Worm (Caenorhabditis elegans): Measurements from ENCODE around the gene utx-1.

Gene utx-1

ce11 chrX:8562586-8562985 is 5.6 kb downstream of the utx-1 start:
- TF ChIP-seq unc-62 (GFP tag; optimal IDR thresholded peaks at IDR 0.05): no peak

ce11 chrX:8563663-8564450 is 6.9 kb downstream of the utx-1 start:
- no peak for TF ChIP-seq unc-62 (GFP tag; optimal IDR thresholded peaks at IDR 0.05)

ce11 chrX:8564451-8564795 is 7.5 kb downstream of the utx-1 start:
- TF ChIP-seq unc-62 (GFP tag; optimal IDR thresholded peaks at IDR 0.05): no peak

DNA sequence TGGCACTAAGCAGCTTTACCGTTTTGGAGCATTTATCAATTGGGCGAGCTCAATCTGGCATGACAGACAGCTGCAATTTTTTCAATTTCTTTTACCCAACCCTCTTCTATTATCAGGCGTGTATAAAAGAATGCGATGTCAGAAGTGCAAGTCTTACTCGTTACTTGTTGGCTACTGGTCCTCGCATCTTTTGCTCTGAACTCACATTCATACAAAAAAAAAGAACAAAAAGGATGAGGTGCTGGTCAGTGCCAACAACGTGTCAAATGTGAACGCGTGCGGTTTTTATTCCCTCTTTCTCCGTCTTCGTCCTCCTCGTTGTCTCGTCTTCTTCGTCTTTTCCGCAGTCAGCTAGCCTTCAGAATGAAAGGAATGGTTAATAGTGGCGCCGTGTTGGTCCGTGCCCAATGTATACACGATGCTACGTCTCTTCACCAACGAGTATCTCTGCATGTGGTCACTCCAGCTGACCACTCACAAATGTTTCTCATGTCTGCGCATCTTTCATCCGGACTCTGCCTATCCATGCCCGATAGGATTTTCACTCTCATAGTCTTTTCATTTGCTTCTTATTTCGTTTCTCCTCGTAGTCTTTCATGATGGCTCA is 9.0 kb downstream of the utx-1 start:
- TF ChIP-seq unc-62 (GFP tag; optimal IDR thresholded peaks at IDR 0.05): no peak

DNA sequence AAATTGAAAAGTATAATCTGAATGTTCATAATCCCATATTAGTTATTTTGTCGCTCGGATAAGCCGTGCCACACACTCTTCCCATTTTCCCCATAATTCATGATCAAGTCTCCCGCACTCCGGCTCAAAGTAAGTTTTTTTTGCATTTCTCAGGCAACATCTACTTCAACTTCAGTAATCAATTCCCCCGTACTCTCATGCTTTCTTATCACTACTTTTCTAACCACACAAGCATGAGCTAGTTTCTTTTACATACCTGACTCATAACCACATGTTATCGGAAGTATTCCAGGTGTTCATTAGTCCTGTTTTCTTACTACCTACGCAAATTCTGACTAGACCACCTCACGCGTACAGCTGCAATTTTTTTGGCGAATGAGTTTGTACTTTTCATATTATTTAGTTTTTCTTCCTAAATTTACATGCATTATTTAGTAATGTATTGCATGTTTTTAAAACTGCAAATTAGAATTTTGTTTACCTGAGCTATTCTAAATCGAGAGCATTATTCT is 9.6 kb downstream of the utx-1 start:
- no peak for TF ChIP-seq unc-62 (GFP tag; optimal IDR thresholded peaks at IDR 0.05)

- no peak for TF ChIP-seq unc-62 (GFP tag; optimal IDR thresholded peaks at IDR 0.05)
Measured at ce11 chrX:8567166-8567565, 10.2 kb downstream of the utx-1 start.

DNA sequence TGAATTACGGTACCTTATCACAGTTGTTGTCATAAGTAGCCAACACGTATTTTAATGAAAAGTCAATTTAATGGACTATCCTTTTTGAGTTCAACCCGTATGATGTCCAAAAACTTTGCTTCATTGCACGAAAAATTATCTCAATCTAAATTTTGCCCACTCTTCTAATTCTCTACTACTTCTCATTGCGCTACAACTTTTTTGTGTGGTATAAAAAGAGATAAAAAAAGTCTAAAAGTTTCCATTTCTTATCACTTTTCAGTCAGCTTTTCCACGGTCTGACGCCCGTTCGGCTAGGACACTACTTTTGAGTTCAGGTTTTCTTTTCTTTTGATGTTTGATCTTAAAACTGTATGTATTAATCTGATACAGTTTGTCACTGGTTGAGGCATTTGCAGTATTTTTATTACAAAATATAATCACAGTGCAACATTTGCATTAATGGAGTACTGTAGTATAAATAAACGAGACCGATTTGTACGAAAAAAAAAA is 10.9 kb downstream of the utx-1 start:
- TF ChIP-seq unc-62 (GFP tag; optimal IDR thresholded peaks at IDR 0.05): no peak

DNA sequence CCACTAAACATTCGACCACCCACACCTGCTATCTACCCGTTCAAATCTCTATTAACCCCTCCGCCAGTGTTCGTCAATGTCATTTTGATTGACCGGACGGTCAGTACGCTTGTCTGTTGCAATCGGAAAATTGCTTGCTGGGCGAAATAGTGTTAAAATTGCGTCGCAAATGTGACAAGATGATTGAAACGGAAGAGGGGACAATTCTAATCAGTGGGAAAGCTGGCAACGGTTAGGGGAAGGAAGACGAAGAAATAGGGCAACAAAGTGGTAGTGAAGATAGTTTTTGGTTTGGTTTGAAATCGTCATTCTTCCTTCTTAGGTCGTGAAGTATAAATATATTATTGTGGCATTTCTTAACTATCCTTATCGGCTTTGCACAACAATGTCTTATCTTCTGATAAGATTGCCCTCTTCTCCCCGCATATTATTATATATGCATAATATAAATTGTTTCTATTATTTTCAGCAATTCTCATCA is 11.5 kb downstream of the utx-1 start:
- TF ChIP-seq unc-62 (GFP tag; optimal IDR thresholded peaks at IDR 0.05): no peak

DNA sequence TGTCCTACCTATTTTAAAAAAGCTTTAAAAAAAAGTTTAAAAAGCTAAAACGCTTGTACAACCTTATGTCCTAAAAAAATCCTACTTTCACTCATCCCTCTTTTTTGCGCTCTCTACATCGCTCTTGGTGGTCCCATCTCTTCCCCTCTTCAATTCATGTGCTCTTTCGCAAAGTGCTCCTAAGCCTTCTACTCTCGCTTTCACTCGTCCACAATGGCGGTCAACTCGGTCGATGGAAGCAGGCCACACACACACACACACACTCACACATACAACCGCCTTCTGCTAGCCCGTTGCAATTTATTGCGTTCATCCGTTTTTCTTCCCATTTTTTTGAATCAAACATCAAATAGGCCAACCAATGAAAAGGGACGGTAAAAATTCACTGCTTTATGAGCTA is 12.2 kb downstream of the utx-1 start:
- TF ChIP-seq unc-62 (GFP tag; optimal IDR thresholded peaks at IDR 0.05): no peak

DNA sequence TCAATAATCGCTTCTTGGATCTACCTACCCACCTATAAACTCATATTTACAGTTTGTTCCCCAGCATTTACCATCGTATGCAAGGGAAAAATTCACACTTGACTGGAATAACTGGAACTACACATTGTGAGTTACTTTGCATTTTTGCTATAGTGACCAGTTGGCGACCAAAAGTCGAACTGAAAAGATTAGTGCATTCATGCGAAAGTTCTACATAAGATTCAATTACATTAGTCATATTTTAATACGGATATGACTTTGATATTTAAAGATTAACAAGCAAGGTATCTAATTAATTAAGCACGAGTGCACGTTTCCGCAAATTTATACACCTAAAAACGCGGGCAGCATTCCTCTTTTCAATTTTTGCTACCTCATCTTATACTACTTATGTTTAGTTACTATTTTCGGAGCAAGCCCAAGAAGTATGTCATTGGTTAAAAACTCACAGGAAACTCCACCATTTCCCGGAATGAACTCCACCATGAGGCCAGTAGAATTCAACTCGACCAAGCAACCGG is 14.1 kb downstream of the utx-1 start, which contains the start of gene jmjd-3.1:
TSS of gene jmjd-3.1 (plus strand) at position 51 of the 521 bp plus-strand sequence.
- no peak for TF ChIP-seq unc-62 (GFP tag; optimal IDR thresholded peaks at IDR 0.05)

ce11 chrX:8580217-8580616 is 23.3 kb downstream of the utx-1 start, which contains the start of gene F18E9.4:
TSS of gene F18E9.4 (plus strand) at chrX:8580517.
- TF ChIP-seq unc-62 (GFP tag; optimal IDR thresholded peaks at IDR 0.05): no peak

ce11 chrX:8581447-8581846 is 24.5 kb downstream of the utx-1 start, which contains the start of gene F18E9.8:
TSS of gene F18E9.8 (minus strand) at chrX:8581547.
- no peak for TF ChIP-seq unc-62 (GFP tag; optimal IDR thresholded peaks at IDR 0.05)

DNA sequence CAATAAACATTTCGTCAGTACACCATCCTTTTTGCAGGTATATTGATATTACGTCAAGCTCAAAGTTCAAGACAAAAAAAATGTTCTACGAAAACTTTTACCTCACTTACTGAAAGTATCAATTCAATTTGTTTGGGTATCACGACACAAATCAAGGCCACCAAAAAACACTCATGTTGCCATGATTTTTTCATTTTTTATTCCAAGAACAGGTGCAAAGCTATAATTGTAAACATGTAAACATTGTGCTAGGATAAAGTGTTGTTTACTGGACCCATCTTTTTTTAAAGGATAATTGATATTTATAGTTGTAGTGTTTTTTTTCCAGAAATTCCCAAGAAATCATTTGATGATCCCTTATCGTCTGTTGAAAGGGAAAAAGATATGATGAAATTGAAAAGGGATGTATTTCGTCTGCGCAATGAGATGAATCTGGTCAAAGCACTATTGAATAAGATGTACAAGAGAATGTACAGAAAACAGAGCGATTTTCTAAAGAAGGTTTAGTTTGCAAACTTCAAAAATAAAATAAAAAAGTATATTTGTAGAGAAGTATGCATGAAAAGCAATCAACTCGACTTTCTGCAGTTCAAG is 25.9 kb downstream of the utx-1 start:
- TF ChIP-seq unc-62 (GFP tag; optimal IDR thresholded peaks at IDR 0.05): no peak

- no peak for TF ChIP-seq unc-62 (GFP tag; optimal IDR thresholded peaks at IDR 0.05)
Measured at ce11 chrX:8584825-8585384, 28.0 kb downstream of the utx-1 start.

- TF ChIP-seq unc-62 (GFP tag; optimal IDR thresholded peaks at IDR 0.05): no peak
Measured at ce11 chrX:8585837-8586236, 28.9 kb downstream of the utx-1 start, which contains the start of gene F18E9.3. TSS of gene F18E9.3 (plus strand) at chrX:8586147.

ce11 chrX:8592881-8593280 is 35.9 kb downstream of the utx-1 start, which contains the start of gene nlp-7:
TSS of gene nlp-7 (plus strand) at chrX:8593181.
- no peak for TF ChIP-seq unc-62 (GFP tag; optimal IDR thresholded peaks at IDR 0.05)

Data from whole organism, dauer.